Fruit fly (Drosophila melanogaster) whole organism, pupa: Measurements from ENCODE around the gene Cubn.

Experiments used
- CG12605 ChIP-seq: fragments of 200-800 bp; sonication (Bioruptor generic); IDR thresholded peaks from 2 replicates; pipeline ENCODE4 v1.3.6; 2022; ENCODE audit warnings: missing biosample characterization, missing genetic modification characterization
- CG4496 ChIP-seq: fragments of 200-800 bp; sonication (Bioruptor generic); IDR thresholded peaks from 3 replicates; pipeline ENCODE4 v1.3.6; 2022; ENCODE audit warnings: missing biosample characterization, missing genetic modification characterization
- Pif1B ChIP-seq: fragments of 200-800 bp; sonication (Bioruptor generic); optimal IDR thresholded peaks from 3 replicates; lab custom pipeline; 2016; ENCODE audit warnings: missing biosample characterization, missing genetic modification characterization

dm6 chrX:9580544-9580943 is 9.4 kb upstream of the Cubn start:
- TF ChIP-seq CG12605, result no peak; the same call in 1 of the 2 replicates
- TF ChIP-seq Pif1B, result no peak
- 0 out of 3 replicates have a peak, but pooled peaks have one; percentile 11 for TF ChIP-seq CG4496
